Worm (Caenorhabditis elegans) whole organism, late embryonic: ENCODE measurements around the gene F43C11.3.

ENCODE experiments used
- ceh-6 ChIP-seq: fragments of 200-800 bp; sonication (Bioruptor generic); optimal IDR thresholded peaks from 2 replicates; lab custom pipeline; 2018; ENCODE audit warnings: mild to moderate bottlenecking, missing genetic modification characterization, missing compliant biosample characterization
- elt-2 ChIP-seq: sonication (generic microtip); optimal IDR thresholded peaks from 2 replicates; lab custom pipeline; 2016; ENCODE audit warnings: missing genetic modification reagents, missing genetic modification characterization, missing compliant biosample characterization
- pax-1 ChIP-seq: fragments of 150-350 bp; optimal IDR thresholded peaks from 2 replicates; lab custom pipeline; 2014; ENCODE audit warnings: missing biosample characterization, missing genetic modification characterization
- pqm-1 ChIP-seq: sonication (generic microtip); optimal IDR thresholded peaks from 2 replicates; lab custom pipeline; 2016; ENCODE audit warnings: missing genetic modification characterization, missing compliant biosample characterization
- ref-2 ChIP-seq: sonication (generic microtip); optimal IDR thresholded peaks from 2 replicates; lab custom pipeline; 2016; ENCODE audit warnings: missing genetic modification characterization, missing compliant biosample characterization

- TF ChIP-seq elt-2 (no peak), pqm-1 (no peak), ref-2 (tag; lab: Kevin White, UChicago) (no peak), ceh-6 (no peak), pax-1 (tag; lab: Kevin White, UChicago) (no peak)
Measured at ce11 chrII:2332220-2332619, 20.9 kb upstream of the F43C11.3 start, which contains the start of gene F43C11.8.
